Worm (Caenorhabditis elegans): ENCODE data around the gene Y41D4A.4.

DNA sequence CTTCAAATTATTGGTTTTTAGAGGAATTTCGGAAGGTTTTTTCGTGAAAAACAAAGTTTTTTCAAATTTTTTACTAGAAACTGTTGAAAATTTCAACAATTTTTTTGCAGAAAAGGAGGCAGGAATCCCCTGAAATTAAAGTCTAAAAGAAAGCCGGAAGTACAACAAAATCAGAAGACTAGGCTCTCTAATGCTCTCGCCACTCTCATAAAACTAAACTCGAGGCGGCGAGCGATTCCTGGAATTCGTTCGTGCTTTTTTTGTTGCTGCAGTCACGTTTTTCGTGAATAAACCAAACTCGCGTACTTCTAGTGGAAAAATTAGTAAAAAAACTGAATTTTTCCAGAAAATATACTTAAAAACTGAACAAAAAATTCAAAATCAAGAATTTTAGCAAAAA, 6.9 kb upstream of the Y41D4A.4 start:
- no peak for TF ChIP-seq mef-2 (tag; optimal IDR thresholded peaks at IDR 0.05)
- no peak for TF ChIP-seq efl-1 (optimal IDR thresholded peaks at IDR 0.05)
- peak in 1 of 2 experiments; percentile 89 for TF ChIP-seq efl-1 (GFP tag; optimal IDR thresholded peaks at IDR 0.05 in 1 of 2)
- TF ChIP-seq hpl-2 (GFP tag; optimal IDR thresholded peaks at IDR 0.05), result no peak
- TF ChIP-seq nhr-76 (tag; optimal IDR thresholded peaks at IDR 0.05), result no peak
- peak; percentile 69 for TF ChIP-seq nhr-47 (tag; optimal IDR thresholded peaks at IDR 0.05)
- TF ChIP-seq nhr-20 (tag; optimal IDR thresholded peaks at IDR 0.05), result peak; percentile 39
- no peak for TF ChIP-seq C16A3.4 (tag; optimal IDR thresholded peaks at IDR 0.05)
- no peak for TF ChIP-seq blmp-1 (tag; optimal IDR thresholded peaks at IDR 0.05)
